Fruit fly (Drosophila melanogaster) Kc167 (cell line): ENCODE results near the gene CG33181.

ENCODE experiments used
- Myc ChIP-seq: fragments of >200 bp; optimal IDR thresholded peaks from 2 replicates; lab custom pipeline; 2017; ENCODE audit warnings: missing external identifiers
- Sin3A ChIP-seq: fragments of >200 bp; optimal IDR thresholded peaks from 2 replicates; lab custom pipeline; 2018; ENCODE audit warnings: missing external identifiers
- h ChIP-seq: fragments of >200 bp; optimal IDR thresholded peaks from 3 replicates; lab custom pipeline; 2018; ENCODE audit warnings: missing external identifiers
- insv ChIP-seq: fragments of >200 bp; optimal IDR thresholded peaks from 3 replicates; lab custom pipeline; 2018; ENCODE audit warnings: missing external identifiers
- psq ChIP-seq: fragments of >200 bp; optimal IDR thresholded peaks from 2 replicates; lab custom pipeline; 2017; ENCODE audit warnings: missing external identifiers
- ttk ChIP-seq: sonication (Bioruptor generic); optimal IDR thresholded peaks from 2 replicates; lab custom pipeline; 2017; ENCODE audit warnings: missing external identifiers

CG33181 gene

DNA sequence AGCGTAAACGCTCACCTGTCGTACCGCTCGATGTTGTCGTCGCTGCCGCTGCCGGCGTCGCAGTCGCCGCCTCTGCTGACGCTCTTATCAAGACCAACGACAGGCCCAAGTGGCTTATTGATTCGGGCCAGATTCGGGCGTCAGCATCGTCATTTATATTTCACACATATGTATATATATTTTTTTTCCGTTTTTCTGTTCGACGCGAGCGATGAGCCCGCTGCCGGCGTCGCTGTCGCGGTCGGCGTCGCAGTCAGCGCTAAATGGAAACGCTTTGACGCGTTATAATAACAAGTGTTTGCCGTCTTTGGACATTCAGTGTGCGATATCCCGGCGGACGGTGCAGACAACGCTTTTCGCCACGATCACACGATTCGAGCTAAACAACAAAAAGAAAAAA lies 12.9 kb downstream of the CG33181 start:
- TF ChIP-seq ttk (lab: Kevin White, UChicago), result no peak
- TF ChIP-seq insv (lab: Kevin White, UChicago), result no peak
- TF ChIP-seq psq (lab: Kevin White, UChicago), result no peak
- TF ChIP-seq Sin3A, result no peak
- TF ChIP-seq Myc (lab: Kevin White, UChicago), result no peak
- no peak for TF ChIP-seq h (lab: Kevin White, UChicago)

DNA sequence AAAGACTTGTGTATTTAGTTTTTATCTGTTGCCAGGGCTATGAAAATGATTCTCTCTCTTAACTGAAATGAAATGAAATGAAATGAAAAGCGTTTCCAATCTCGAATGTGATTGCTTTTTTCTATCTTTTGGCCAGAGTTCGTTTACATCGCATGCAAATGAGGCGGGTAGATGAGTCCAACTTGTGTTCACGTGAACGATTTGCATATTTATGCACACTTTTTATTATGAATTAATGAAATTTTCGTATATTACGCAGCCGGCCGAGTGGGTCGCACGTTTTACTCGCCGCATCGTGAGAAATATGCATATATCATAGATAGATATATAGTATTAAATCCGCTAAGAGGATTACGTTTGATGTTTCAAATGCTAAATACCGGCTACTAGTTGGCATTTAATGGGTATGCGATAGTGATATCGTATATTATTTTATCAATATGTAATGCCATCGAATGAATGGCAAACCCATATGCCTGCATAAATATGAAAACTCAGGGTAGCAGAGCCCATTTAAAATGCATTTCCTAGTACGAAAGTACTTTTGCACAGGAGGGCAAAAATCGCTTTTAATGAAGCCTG lies 16.0 kb downstream of the CG33181 start:
- TF ChIP-seq h (lab: Kevin White, UChicago) (no peak), psq (lab: Kevin White, UChicago) (no peak), Myc (lab: Kevin White, UChicago) (no peak), ttk (lab: Kevin White, UChicago) (no peak), insv (lab: Kevin White, UChicago) (no peak), Sin3A (no peak)

DNA sequence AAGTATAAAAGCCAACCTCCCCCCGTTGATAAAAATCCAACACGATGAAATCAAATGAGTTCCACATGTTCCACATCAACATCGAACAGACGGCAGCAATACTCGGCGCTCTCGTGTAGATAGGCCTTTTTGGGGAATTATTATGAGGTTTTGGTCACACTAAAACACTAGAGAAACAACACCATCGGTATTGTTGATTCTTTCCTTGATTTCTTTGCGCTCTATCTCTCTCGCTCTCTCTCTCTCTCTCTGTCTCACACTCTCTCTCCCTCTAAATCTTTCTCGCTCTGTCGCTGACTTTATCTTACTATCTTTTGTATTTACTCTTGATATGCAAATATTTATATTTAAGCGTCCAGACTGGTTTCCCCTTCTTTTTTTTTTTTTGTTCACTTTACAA lies 21.6 kb downstream of the CG33181 start:
- TF ChIP-seq insv (lab: Kevin White, UChicago), result no peak
- no peak for TF ChIP-seq Myc (lab: Kevin White, UChicago)
- no peak for TF ChIP-seq h (lab: Kevin White, UChicago)
- no peak for TF ChIP-seq psq (lab: Kevin White, UChicago)
- no peak for TF ChIP-seq ttk (lab: Kevin White, UChicago)

DNA sequence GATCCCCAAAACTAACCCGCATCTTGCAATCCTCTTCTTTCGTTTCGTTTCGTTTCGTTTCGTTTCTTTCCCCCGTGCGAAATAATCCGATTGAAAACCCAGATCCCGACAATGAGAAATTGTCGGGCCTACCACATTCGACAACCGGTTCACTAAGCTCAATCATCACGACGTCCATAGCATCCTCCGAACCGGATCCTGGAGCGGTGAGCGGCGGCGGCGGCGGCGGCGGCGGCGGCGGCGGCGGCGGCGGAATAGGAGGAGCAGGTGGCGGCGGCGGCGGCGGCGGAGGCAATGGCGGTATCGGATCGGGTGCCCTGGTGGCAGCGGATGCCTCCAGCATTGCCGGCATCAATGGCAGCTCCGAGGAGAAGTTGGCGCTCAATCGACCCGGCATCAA lies 23.1 kb downstream of the CG33181 start:
- no peak for TF ChIP-seq h (lab: Kevin White, UChicago)
- no peak for TF ChIP-seq insv (lab: Kevin White, UChicago)
- no peak for TF ChIP-seq Myc (lab: Kevin White, UChicago)
- no peak for TF ChIP-seq Sin3A
- no peak for TF ChIP-seq psq (lab: Kevin White, UChicago)
- no peak for TF ChIP-seq ttk (lab: Kevin White, UChicago)

DNA sequence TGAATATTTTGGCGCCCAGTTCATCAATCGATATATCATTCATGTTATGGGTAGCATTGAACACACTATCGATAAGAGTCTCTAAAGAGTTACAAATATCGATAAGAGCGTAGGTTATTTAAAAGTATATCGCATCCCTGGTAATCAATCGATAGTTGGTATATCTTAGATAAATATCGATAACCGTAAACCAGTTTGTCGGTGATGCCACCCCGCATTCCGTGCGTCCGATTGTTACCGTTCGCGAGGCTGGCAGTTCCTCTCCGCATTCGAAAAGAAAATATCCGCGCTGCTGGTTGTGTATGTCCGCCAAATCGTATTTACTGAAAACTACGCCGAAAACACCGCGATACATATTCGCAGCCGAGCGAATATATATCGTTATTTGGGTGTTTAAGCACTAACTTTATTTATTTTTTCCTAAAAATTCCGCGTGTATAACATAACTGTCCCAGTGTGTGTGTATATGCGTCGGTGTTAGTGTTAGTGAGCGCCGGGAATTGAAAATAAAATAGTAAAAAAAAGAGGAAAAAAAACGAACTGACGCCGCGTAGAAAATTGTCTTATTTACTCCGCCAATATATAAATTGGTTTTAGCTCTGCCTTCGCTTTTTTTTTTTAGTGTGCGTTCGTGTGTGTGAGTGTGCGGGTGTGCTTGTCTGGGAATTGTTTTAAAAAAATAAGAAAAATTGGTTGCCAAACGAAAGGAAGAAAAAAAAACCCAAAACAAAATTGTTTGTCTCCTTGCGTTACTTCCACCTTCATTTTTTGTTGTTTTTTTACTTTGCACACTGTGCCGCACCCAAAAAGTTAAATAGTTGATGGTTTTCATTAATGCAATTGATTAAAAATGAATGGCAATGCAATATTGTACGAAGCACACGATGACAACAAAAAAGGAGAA lies 28.2 kb downstream of the CG33181 start, which contains the start of gene Nrg:
Gene Nrg, plus strand, starts transcription at position 253 of the 904 bp plus-strand sequence.
- no peak for TF ChIP-seq psq (lab: Kevin White, UChicago)
- no peak for TF ChIP-seq insv (lab: Kevin White, UChicago)
- TF ChIP-seq Myc (lab: Kevin White, UChicago), result no peak
- no peak for TF ChIP-seq h (lab: Kevin White, UChicago)
- TF ChIP-seq Sin3A, result no peak
- TF ChIP-seq ttk (lab: Kevin White, UChicago), result no peak

DNA sequence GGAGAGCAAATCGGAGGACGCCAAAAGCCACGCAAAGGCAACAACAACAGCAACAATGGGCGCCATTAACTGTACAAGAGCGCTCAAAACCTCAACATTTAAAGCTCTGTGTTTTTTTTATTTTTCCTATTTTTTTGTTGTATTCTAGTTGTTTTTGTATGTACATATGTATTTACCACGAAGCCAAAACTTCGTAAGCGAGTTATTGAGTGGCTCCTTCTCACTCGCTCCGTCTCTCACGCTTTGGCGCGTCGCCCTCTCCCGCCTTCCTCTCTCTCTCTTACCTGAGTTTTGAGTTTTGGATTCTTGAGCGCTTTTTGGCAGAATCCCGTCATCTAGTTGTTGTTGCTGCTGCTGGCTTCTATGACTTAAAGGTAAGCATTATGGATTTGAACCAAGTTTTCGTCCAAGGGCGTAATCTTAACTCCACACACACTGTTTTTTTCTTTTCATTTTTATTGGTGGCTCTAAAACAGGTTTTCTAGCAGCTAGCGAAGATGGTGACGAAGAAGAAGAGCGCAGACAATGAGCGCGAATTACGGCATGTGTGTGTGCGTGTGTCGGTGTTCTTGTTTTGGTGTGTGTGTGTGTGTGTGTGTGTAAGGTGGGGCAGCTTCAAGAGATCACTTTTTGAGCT lies 29.0 kb downstream of the CG33181 start:
- TF ChIP-seq psq (lab: Kevin White, UChicago), result no peak

DNA sequence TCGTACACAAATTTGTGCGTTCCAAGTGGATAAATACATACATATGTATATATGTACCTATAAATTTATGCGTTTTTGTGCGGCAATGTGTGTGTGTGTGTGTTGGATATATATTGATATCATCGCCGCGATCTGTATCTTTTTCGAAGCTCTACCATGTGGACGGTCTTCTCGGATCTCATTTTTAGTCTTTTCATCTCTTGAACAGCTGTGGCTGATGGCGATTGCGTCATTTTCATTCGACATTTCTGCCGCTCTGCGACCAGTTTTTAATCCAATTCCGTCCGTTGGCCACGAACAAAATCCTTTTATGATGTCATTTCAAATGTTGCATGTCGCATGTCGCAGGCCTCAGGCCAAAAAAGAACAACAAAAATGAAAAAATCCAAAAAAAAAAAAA lies 31.4 kb downstream of the CG33181 start:
- TF ChIP-seq h (lab: Kevin White, UChicago), result no peak
- TF ChIP-seq Myc (lab: Kevin White, UChicago), result no peak
- TF ChIP-seq psq (lab: Kevin White, UChicago), result no peak
- no peak for TF ChIP-seq insv (lab: Kevin White, UChicago)
- TF ChIP-seq ttk (lab: Kevin White, UChicago), result no peak
- no peak for TF ChIP-seq Sin3A

DNA sequence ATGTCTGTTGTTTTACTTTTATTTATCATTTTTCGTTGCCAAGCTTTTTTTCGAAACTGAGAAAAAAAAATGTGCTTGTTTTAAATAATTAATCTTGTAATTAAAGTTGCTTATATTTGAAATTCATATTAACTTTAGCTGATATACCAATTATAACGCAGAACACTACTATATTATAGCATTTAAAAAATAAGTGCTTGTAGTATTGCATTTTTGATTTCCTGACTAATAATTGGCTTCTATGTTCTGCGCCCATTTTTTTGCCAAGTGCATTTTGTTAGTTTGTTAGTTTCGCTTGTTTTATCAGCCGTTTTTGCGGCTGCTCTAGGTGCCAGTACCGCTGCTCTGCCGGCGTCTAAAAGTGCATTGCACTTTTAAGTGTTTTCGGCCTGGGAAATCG lies 32.3 kb downstream of the CG33181 start:
- no peak for TF ChIP-seq Sin3A
- TF ChIP-seq h (lab: Kevin White, UChicago), result no peak
- no peak for TF ChIP-seq Myc (lab: Kevin White, UChicago)
- TF ChIP-seq ttk (lab: Kevin White, UChicago), result no peak
- no peak for TF ChIP-seq psq (lab: Kevin White, UChicago)
- no peak for TF ChIP-seq insv (lab: Kevin White, UChicago)

DNA sequence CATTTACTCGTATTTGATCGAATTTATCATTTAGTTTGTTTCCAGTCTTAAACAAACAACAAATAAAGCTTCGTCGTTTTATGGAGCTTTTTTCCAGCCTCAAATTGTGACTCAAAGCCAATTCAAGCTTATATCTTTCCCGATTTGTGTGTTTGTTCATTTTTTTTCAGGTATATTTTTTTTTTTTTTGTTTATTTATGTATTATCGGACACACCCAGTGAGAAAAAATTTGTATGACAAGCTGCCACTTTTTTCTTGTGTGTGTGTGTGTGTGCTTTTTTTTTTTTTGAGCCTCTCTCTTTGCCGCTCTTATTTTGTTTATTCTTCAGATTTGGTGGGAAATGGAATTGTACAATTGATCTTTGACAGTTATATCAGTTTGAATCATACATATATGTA lies 33.4 kb downstream of the CG33181 start:
- TF ChIP-seq Myc (lab: Kevin White, UChicago) (no peak), Sin3A (no peak), insv (lab: Kevin White, UChicago) (no peak), ttk (lab: Kevin White, UChicago) (no peak), h (lab: Kevin White, UChicago) (no peak), psq (lab: Kevin White, UChicago) (no peak)

DNA sequence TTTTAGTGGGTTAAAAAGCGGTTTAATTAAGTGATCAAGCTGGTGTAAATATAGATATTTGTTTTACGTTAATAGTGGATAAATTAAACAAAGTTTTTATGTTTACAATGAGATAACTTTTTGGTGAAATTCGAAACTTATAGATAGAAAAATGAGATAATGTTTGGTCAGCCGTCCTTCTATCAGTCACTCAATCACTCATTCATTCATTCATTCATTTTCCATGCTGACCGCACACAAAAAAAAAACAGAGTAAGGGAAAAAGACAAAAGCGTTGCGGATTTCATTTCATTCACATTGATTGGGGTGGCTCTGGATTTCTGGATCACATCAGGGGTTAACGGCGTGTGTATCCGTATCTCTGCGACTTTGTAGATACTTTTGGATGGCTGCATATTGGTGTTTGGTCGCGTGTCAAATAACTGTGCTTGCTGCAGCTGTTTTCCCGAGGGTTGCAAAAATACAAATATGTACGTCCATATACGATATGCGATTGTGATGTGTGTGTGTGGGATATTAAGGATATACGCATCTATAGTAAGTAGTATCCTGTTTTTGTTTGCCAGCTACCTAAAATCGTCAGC lies 34.5 kb downstream of the CG33181 start:
- TF ChIP-seq Myc (lab: Kevin White, UChicago) (no peak), psq (lab: Kevin White, UChicago) (no peak), h (lab: Kevin White, UChicago) (no peak), insv (lab: Kevin White, UChicago) (no peak), Sin3A (no peak), ttk (lab: Kevin White, UChicago) (no peak)

DNA sequence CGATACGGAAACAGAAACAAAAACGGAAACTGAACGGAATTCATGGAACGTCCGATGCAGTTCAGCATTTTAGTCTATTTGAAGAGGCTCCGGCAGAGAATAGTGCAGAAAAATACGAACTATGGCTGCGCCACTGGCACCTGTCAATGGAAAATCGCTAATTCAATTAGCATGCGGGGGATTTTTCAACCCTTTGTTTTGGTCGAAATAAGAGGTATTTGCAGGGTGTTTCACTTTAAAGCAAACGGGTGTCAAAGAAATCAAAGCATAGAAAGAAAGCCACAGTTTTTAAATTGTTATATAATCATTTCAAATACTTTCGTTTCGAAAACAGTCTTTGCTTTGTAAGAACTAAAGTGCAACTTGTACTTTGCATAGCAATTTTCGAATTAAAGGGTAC lies 40.5 kb downstream of the CG33181 start, which contains the start of gene PIP82:
Gene PIP82, minus strand, starts transcription at position 101 of the 400 bp plus-strand sequence.
- no peak for TF ChIP-seq Myc (lab: Kevin White, UChicago)
- no peak for TF ChIP-seq Sin3A
- no peak for TF ChIP-seq h (lab: Kevin White, UChicago)
- TF ChIP-seq ttk (lab: Kevin White, UChicago), result no peak
- no peak for TF ChIP-seq insv (lab: Kevin White, UChicago)
- TF ChIP-seq psq (lab: Kevin White, UChicago), result no peak
